Worm (Caenorhabditis elegans) whole organism, L4/young adult: ENCODE data around the gene tac-1.

Source experiments
- W03F9.2 ChIP-seq: fragments of 150-350 bp; optimal IDR thresholded peaks from 2 replicates; lab custom pipeline; 2014; ENCODE audit warnings: missing biosample characterization, missing genetic modification characterization
- dao-5 ChIP-seq: sonication (generic microtip); optimal IDR thresholded peaks from 2 replicates; lab custom pipeline; 2016; ENCODE audit warnings: missing genotype, missing genetic modification characterization, moderate library complexity, missing compliant biosample characterization
- him-1 ChIP-seq: sonication (generic microtip); optimal IDR thresholded peaks from 2 replicates; lab custom pipeline; 2016; ENCODE audit warnings: missing genotype, missing genetic modification reagents, missing genetic modification characterization, missing compliant biosample characterization

- TF ChIP-seq him-1 (tag; lab: Kevin White, UChicago) (no peak), dao-5 (tag; lab: Kevin White, UChicago) (no peak), W03F9.2 (tag; lab: Kevin White, UChicago) (no peak)
These were observed 18.4 kb upstream of the tac-1 start for ce11 chrII:14772113-14772512.
